Worm (Caenorhabditis elegans) whole organism, L2 larva: ENCODE data around the gene fip-3.
A peak's percentile ranks its signal among the peaks of the same experiment; 100 is the strongest.

ENCODE experiments used
- C34F6.9 ChIP-seq: fragments of 150-350 bp; optimal IDR thresholded peaks from 2 replicates; lab custom pipeline; 2014; ENCODE audit warnings: missing biosample characterization, missing genetic modification characterization
- R02D3.7 ChIP-seq: fragments of 150-350 bp; optimal IDR thresholded peaks from 2 replicates; lab custom pipeline; 2014; ENCODE audit warnings: missing biosample characterization, missing genetic modification characterization
- Y55F3AM.14 ChIP-seq: fragments of 200-800 bp; sonication (Bioruptor generic); optimal IDR thresholded peaks from 2 replicates; lab custom pipeline; 2018; ENCODE audit warnings: mild to moderate bottlenecking, missing genetic modification characterization, missing compliant biosample characterization
- alr-1 ChIP-seq: fragments of 150-350 bp; optimal IDR thresholded peaks from 2 replicates; lab custom pipeline; 2014; ENCODE audit warnings: missing biosample characterization, missing genetic modification characterization
- aly-2 ChIP-seq: fragments of 150-350 bp; optimal IDR thresholded peaks from 2 replicates; lab custom pipeline; 2014; ENCODE audit warnings: missing biosample characterization, missing genetic modification characterization
- ceh-16 ChIP-seq: fragments of 150-350 bp; optimal IDR thresholded peaks from 2 replicates; lab custom pipeline; 2014; ENCODE audit warnings: missing biosample characterization, missing genetic modification characterization
- crh-2 ChIP-seq: sonication (generic microtip); optimal IDR thresholded peaks from 2 replicates; lab custom pipeline; 2017; ENCODE audit warnings: missing biosample characterization, missing genetic modification characterization
- egl-27 ChIP-seq: sonication (generic microtip); optimal IDR thresholded peaks from 3 replicates; lab custom pipeline; 2017; ENCODE audit warnings: missing biosample characterization, missing genetic modification reagents, missing genetic modification characterization
- elt-1 ChIP-seq: fragments of 150-350 bp; optimal IDR thresholded peaks from 2 replicates; lab custom pipeline; 2014; ENCODE audit warnings: missing biosample characterization, missing genetic modification characterization
- fos-1 ChIP-seq: fragments of 150-350 bp; optimal IDR thresholded peaks from 2 replicates; lab custom pipeline; 2014; ENCODE audit warnings: missing biosample characterization, missing genetic modification characterization
- gmeb-1 ChIP-seq: fragments of 150-350 bp; optimal IDR thresholded peaks from 2 replicates; lab custom pipeline; 2014; ENCODE audit warnings: missing biosample characterization, missing genetic modification characterization
- lin-11 ChIP-seq: fragments of 150-350 bp; sonication (generic microtip); optimal IDR thresholded peaks from 2 replicates; lab custom pipeline; 2014; ENCODE audit warnings: missing biosample characterization, missing genetic modification characterization, inconsistent platforms, mixed read lengths
- lin-13 ChIP-seq: fragments of 150-350 bp; optimal IDR thresholded peaks from 2 replicates; lab custom pipeline; 2014; ENCODE audit warnings: missing biosample characterization, missing genetic modification reagents, missing genetic modification characterization
- lin-39 ChIP-seq: fragments of 150-350 bp; optimal IDR thresholded peaks from 2 replicates; lab custom pipeline; 2014; ENCODE audit warnings: missing biosample characterization, missing genetic modification reagents, missing genetic modification characterization
- lsy-2 ChIP-seq, 2 experiments: fragments of 150-350 bp in 1 of 2; sonication (generic microtip) in 1 of 2; optimal IDR thresholded peaks; 2 replicates each; lab custom pipeline; 2014 to 2017; ENCODE audit warnings: missing biosample characterization in 2 of 2, missing genetic modification characterization in 2 of 2
- mab-5 ChIP-seq: fragments of 150-350 bp; optimal IDR thresholded peaks from 2 replicates; lab custom pipeline; 2014; ENCODE audit warnings: missing biosample characterization, missing genetic modification characterization
- mbf-1 ChIP-seq: sonication (generic microtip); optimal IDR thresholded peaks from 2 replicates; lab custom pipeline; 2017; ENCODE audit warnings: missing biosample characterization, missing genetic modification characterization
- mdl-1 ChIP-seq, 2 experiments: fragments of 150-350 bp in 1 of 2; sonication (generic microtip) in 1 of 2; optimal IDR thresholded peaks; 2 replicates each; lab custom pipeline; 2017; ENCODE audit warnings: missing biosample characterization in 2 of 2, missing genetic modification characterization in 2 of 2
- nhr-11 ChIP-seq: fragments of 150-350 bp; optimal IDR thresholded peaks from 2 replicates; lab custom pipeline; 2014; ENCODE audit warnings: missing biosample characterization, missing genetic modification characterization
- nhr-12 ChIP-seq: fragments of 150-350 bp; optimal IDR thresholded peaks from 2 replicates; lab custom pipeline; 2014; ENCODE audit warnings: missing biosample characterization, missing genetic modification characterization
- nhr-129 ChIP-seq: fragments of 150-350 bp; optimal IDR thresholded peaks from 2 replicates; lab custom pipeline; 2014; ENCODE audit warnings: missing biosample characterization, missing genetic modification characterization
- nhr-21 ChIP-seq: fragments of 150-350 bp; optimal IDR thresholded peaks from 2 replicates; lab custom pipeline; 2014; ENCODE audit warnings: missing biosample characterization, missing genetic modification characterization
- nhr-6 ChIP-seq: fragments of 150-350 bp; optimal IDR thresholded peaks from 2 replicates; lab custom pipeline; 2014; ENCODE audit warnings: missing biosample characterization, missing genetic modification characterization
- nhr-77 ChIP-seq: fragments of 150-350 bp; optimal IDR thresholded peaks from 2 replicates; lab custom pipeline; 2014; ENCODE audit warnings: missing biosample characterization, missing genetic modification characterization
- sem-4 ChIP-seq: fragments of 150-350 bp; optimal IDR thresholded peaks from 2 replicates; lab custom pipeline; 2014; ENCODE audit warnings: missing biosample characterization, missing genetic modification reagents, missing genetic modification characterization
- skn-1 ChIP-seq: sonication (generic microtip); optimal IDR thresholded peaks from 2 replicates; lab custom pipeline; 2017; ENCODE audit warnings: missing biosample characterization, missing genetic modification characterization
- sma-3 ChIP-seq: sonication (generic microtip); optimal IDR thresholded peaks from 2 replicates; lab custom pipeline; 2016; ENCODE audit warnings: missing genetic modification reagents, missing genetic modification characterization, missing compliant biosample characterization
- sma-9 ChIP-seq, 2 experiments: fragments of 150-350 bp in 1 of 2; sonication (generic microtip) in 1 of 2; optimal IDR thresholded peaks; 2 replicates each; lab custom pipeline; 2014 to 2016; ENCODE audit warnings: missing genetic modification characterization in 2 of 2, mild to moderate bottlenecking in 1 of 2, missing biosample characterization in 1 of 2, missing compliant biosample characterization in 1 of 2, missing genetic modification reagents in 1 of 2, moderate library complexity in 1 of 2
- unc-55 ChIP-seq: fragments of 150-350 bp; sonication (generic microtip); optimal IDR thresholded peaks from 3 replicates; lab custom pipeline; 2014; ENCODE audit warnings: missing biosample characterization, missing genetic modification reagents, missing genetic modification characterization
- unc-62 ChIP-seq: fragments of 150-350 bp; optimal IDR thresholded peaks from 2 replicates; lab custom pipeline; 2014; ENCODE audit warnings: missing biosample characterization, missing genetic modification reagents, missing genetic modification characterization
- ztf-11 ChIP-seq: sonication (generic microtip); optimal IDR thresholded peaks from 2 replicates; lab custom pipeline; 2017; ENCODE audit warnings: missing biosample characterization, missing genetic modification characterization
- ztf-4 ChIP-seq: fragments of 150-350 bp; optimal IDR thresholded peaks from 2 replicates; lab custom pipeline; 2014; ENCODE audit warnings: missing biosample characterization, missing genetic modification characterization

Gene fip-3

DNA sequence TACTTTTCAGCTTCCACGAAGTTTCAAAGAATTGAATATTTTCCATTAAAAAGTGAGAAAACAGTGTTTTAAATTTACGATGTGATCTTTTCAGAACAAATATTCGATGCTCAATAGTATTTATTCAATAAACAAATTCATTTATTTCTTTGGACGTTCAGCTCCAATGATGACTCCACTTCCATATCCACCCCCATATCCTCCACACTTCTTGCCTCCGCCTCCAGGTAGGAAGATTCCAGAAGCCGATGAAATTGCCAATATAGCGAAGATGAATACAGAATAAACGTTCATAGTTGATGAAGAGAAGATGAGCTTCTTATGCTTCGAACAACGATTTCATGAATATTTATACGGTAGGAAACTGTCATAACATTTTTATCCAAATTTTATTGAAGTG is at the start of gene fip-3:
fip-3 (minus strand) TSS at position 294 of the 400 bp plus-strand sequence.
- TF ChIP-seq alr-1 (tag; lab: Kevin White, UChicago) (no peak), lin-13 (GFP tag; lab: Kevin White, UChicago) (no peak), unc-62 (GFP tag; lab: Kevin White, UChicago) (no peak), mab-5 (tag; lab: Kevin White, UChicago) (no peak)

DNA sequence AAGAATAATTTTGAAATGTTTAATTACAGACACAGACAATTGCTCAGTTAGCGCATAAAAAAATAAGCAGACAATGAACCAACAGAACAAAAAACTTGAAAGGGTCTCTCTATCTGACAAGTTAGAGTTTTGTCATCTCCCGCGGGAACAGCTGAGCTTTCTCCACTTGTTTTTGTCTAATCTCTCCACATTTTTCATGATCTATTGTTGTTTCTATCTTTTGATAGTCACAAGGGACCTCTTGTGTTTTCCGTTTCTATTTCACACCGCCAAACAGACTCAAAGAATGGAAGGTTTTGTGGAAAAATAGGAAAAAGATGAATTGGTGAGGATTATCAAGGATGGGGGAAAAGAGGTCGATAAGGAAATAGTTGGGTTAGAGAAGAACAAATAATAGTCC is 47.5 kb upstream of the fip-3 start:
- TF ChIP-seq unc-55 (peak; percentile 15), nhr-129 (tag; lab: Kevin White, UChicago) (peak; percentile 27), lsy-2 (tag; optimal IDR thresholded peaks at IDR 0.05; lab: Kevin White, UChicago) (peak in 1 of 2 experiments; percentile 52), nhr-11 (tag; lab: Kevin White, UChicago) (no peak), mab-5 (tag; lab: Kevin White, UChicago) (peak; percentile 78), C34F6.9 (tag; lab: Kevin White, UChicago) (peak; percentile 36), crh-2 (tag; lab: Kevin White, UChicago) (peak; percentile 23), sma-9 (GFP tag; optimal IDR thresholded peaks at IDR 0.05; lab: Kevin White, UChicago) (no peak), sma-9 (tag; optimal IDR thresholded peaks at IDR 0.05; lab: Kevin White, UChicago) (no peak)

DNA sequence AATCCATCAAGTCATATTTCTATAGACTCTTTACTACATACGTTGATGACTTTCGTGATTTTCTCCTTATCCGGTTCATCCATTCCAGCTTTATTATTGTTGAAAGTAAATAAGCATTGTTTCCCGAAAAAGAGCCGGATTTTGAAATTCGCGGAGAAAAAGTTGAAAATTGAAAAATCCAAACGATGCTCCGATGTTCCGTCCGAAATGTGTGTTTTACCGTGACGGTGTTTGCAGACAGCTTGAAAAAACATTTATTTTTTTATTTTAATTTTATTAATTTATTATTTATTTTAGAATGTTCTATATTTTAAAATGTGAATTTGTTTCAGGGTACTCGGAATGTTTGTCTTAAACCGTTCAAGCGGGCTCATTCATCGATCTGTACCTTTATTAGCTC is 41.5 kb upstream of the fip-3 start, which contains the start of gene dnj-10:
dnj-10 (plus strand) TSS at position 333 of the 400 bp plus-strand sequence.
- TF ChIP-seq nhr-129 (tag; lab: Kevin White, UChicago) (peak; percentile 19), unc-55 (peak; percentile 88), lin-11 (tag; lab: Kevin White, UChicago) (peak; percentile 23), egl-27 (tag; lab: Kevin White, UChicago) (no peak), gmeb-1 (tag; lab: Kevin White, UChicago) (peak; percentile 89), nhr-11 (tag; lab: Kevin White, UChicago) (no peak), sma-9 (GFP tag; optimal IDR thresholded peaks at IDR 0.05; lab: Kevin White, UChicago) (peak; percentile 55), sma-9 (tag; optimal IDR thresholded peaks at IDR 0.05; lab: Kevin White, UChicago) (no peak), sma-3 (GFP tag; lab: Kevin White, UChicago) (peak; percentile 41), ztf-11 (tag; lab: Kevin White, UChicago) (no peak), nhr-77 (tag; lab: Kevin White, UChicago) (no peak), lin-13 (GFP tag; lab: Kevin White, UChicago) (peak; percentile 53), C34F6.9 (tag; lab: Kevin White, UChicago) (peak; percentile 79), sem-4 (tag; lab: Kevin White, UChicago) (no peak), lsy-2 (tag; optimal IDR thresholded peaks at IDR 0.05; lab: Kevin White, UChicago) (peak; percentile 55 to 88), fos-1 (tag; lab: Kevin White, UChicago) (peak; percentile 17)

DNA sequence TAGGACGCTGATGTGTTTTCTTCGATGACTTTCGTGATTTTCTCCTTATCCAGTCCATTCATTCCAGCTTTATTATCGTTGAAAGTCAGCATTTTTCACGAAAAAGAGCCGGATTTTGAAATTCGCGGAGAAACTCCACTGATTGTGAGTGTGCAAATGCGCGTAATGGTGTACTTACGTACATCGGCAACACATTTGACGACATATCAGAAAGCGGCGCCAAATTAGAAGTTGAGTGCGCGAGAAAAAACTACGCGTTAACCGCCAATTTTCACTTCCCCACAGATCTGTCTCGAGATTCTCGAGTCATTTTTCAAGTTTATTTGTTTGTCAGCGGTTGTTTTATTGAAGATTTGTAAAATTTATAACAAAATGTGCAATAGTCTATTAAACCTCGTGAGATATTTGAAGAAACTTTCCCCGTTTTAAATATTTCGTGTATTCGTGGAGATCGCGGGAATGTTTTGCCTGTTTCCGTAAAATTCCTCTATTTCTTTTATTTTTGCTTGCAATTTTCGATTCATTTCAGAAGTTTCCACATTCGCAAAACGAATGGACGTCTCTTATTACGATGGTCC is 39.2 kb upstream of the fip-3 start, which contains the start of the genes polk-1 and gpr-1:
polk-1 (minus strand) TSS at position 186 of the 578 bp plus-strand sequence.
gpr-1 (plus strand) TSS at position 528 of the 578 bp plus-strand sequence.
- TF ChIP-seq nhr-129 (tag; lab: Kevin White, UChicago) (peak; percentile 26), gmeb-1 (tag; lab: Kevin White, UChicago) (peak; percentile 67), sem-4 (tag; lab: Kevin White, UChicago) (no peak), lin-39 (tag; lab: Kevin White, UChicago) (no peak), nhr-12 (tag; lab: Kevin White, UChicago) (no peak), lin-13 (GFP tag; lab: Kevin White, UChicago) (peak; percentile 72), R02D3.7 (no peak), nhr-6 (tag; lab: Kevin White, UChicago) (no peak), lsy-2 (tag; optimal IDR thresholded peaks at IDR 0.05; lab: Kevin White, UChicago) (peak in 1 of 2 experiments; percentile 50), ceh-16 (tag; lab: Kevin White, UChicago) (no peak), C34F6.9 (tag; lab: Kevin White, UChicago) (peak; percentile 27)

DNA sequence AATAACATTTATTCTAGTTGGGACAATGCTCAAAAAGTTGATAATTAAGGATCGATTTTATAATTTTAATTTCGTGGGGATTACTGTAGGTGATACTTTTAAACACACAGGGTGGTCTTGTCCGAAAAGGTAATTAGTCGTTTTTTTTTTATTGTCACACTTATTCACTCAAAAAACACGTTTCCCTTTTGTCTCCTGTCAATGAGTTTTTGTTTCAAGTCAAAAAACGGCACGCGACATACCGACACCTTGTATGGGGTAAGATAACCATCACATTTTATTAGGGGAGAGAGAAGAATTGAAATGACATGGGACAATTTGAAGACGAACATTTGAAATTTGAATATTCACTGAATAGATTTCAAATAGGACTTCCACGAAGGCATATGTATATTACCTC is 35.8 kb upstream of the fip-3 start:
- TF ChIP-seq aly-2 (tag; lab: Kevin White, UChicago), result no peak
- no peak for TF ChIP-seq mbf-1 (tag; lab: Kevin White, UChicago)
- TF ChIP-seq Y55F3AM.14 (GFP tag; lab: Kevin White, UChicago), result no peak
- no peak for TF ChIP-seq nhr-21 (tag; lab: Kevin White, UChicago)
- TF ChIP-seq elt-1 (tag; lab: Kevin White, UChicago), result no peak
- no peak for TF ChIP-seq skn-1 (tag; lab: Kevin White, UChicago)
- no peak for TF ChIP-seq ztf-4 (tag; lab: Kevin White, UChicago)
- TF ChIP-seq mdl-1 (tag; optimal IDR thresholded peaks at IDR 0.05; lab: Kevin White, UChicago), result no peak
- TF ChIP-seq crh-2 (tag; lab: Kevin White, UChicago), result no peak
- TF ChIP-seq nhr-11 (tag; lab: Kevin White, UChicago), result no peak
- no peak for TF ChIP-seq unc-55
- TF ChIP-seq gmeb-1 (tag; lab: Kevin White, UChicago), result no peak
- no peak for TF ChIP-seq sma-3 (GFP tag; lab: Kevin White, UChicago)
- TF ChIP-seq nhr-12 (tag; lab: Kevin White, UChicago), result no peak
- no peak for TF ChIP-seq C34F6.9 (tag; lab: Kevin White, UChicago)
- TF ChIP-seq alr-1 (tag; lab: Kevin White, UChicago), result no peak
- no peak for TF ChIP-seq mab-5 (tag; lab: Kevin White, UChicago)
